Fruit fly (Drosophila melanogaster): ENCODE results near the gene CG7829.

The CG7829 gene

DNA sequence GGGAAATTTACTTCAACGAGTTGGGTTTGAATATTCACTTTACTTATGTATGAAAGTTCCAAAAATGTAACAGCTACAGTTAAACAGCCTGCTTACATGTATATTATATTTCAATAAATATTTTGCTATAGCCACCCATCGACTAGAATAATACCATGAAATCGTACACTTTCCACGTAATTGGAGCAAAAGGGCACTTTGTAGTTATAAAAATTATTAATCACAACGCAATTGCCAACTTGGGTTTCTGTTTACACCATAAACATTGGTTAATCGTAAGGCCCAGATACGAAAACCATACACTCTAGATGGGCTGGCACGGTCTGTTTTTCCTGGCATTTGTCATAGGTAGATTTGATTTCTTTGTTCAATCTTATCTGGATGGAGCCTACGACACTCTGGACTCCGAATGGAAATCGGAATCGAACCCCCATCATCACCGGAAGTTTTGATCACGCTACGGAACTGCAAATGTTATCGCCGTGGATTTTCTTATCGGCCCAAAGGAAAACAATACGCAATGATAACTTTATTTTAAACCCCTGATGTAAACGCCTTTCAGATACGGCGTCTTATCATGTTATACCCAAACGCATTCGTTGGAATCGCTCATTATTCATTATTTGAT, 37.0 kb downstream of the CG7829 start, which contains the start of gene fig (continued):
- TF ChIP-seq eve (GFP tag; optimal IDR thresholded peaks at IDR 0.05): peak in 1 of 2 experiments; percentile 19
- no peak for TF ChIP-seq CG2712 (tag; optimal IDR thresholded peaks at IDR 0.05)
- TF ChIP-seq CG7745 (tag; optimal IDR thresholded peaks at IDR 0.05): no peak
- TF ChIP-seq HLH4C (GFP tag; IDR thresholded peaks at IDR 0.05; ENCODE audit: partially characterized antibody): no peak
- TF ChIP-seq da (GFP tag; optimal IDR thresholded peaks at IDR 0.05): no peak
- no peak for TF ChIP-seq CG7839 (tag; optimal IDR thresholded peaks at IDR 0.05)
- 0 out of 2 replicates have a peak, but pooled peaks have one; percentile 23 for TF ChIP-seq GATAe (GFP tag; conservative IDR thresholded peaks at IDR 0.05)
- no peak for TF ChIP-seq CTCF (GFP tag; optimal IDR thresholded peaks at IDR 0.05)
- TF ChIP-seq CG8290 (GFP tag; optimal IDR thresholded peaks at IDR 0.05): no peak
- peak in 1 of 2 experiments; percentile 19 for TF ChIP-seq CG8290 (tag; optimal IDR thresholded peaks at IDR 0.05)

- TF ChIP-seq fd64A (GFP tag; optimal IDR thresholded peaks at IDR 0.05): no peak
- TF ChIP-seq Pdp1 (GFP tag; optimal IDR thresholded peaks at IDR 0.05): peak in 1 of 2 experiments; percentile 5
- no peak for TF ChIP-seq hth (optimal IDR thresholded peaks at IDR 0.05)
- TF ChIP-seq B-H2 (GFP tag; optimal IDR thresholded peaks at IDR 0.05): no peak
- no peak for TF ChIP-seq sim (GFP tag; IDR thresholded peaks at IDR 0.05)
- no peak for TF ChIP-seq so (GFP tag; IDR thresholded peaks at IDR 0.05)
- TF ChIP-seq Dref (GFP tag; IDR thresholded peaks at IDR 0.05): no peak
- no peak for TF ChIP-seq CG2199 (GFP tag; IDR thresholded peaks at IDR 0.05)
- TF ChIP-seq CG8281 (tag; optimal IDR thresholded peaks at IDR 0.05): no peak
- no peak for TF ChIP-seq zf30C (GFP tag; optimal IDR thresholded peaks at IDR 0.05)
- no peak for TF ChIP-seq CG42726 (GFP tag; IDR thresholded peaks at IDR 0.05; ENCODE audit: partially characterized antibody)
- TF ChIP-seq CG30020 (tag; optimal IDR thresholded peaks at IDR 0.05): no peak
- no peak; the same call in 1 of the 2 replicates for TF ChIP-seq hbn (GFP tag; IDR thresholded peaks at IDR 0.05; ENCODE audit: partially characterized antibody)
- TF ChIP-seq nerfin-1 (tag; optimal IDR thresholded peaks at IDR 0.05): no peak
- no peak for TF ChIP-seq Oaz (GFP tag; IDR thresholded peaks at IDR 0.05)
- TF ChIP-seq CG17186 (GFP tag; optimal IDR thresholded peaks at IDR 0.05): no peak
- no peak for TF ChIP-seq ac (GFP tag; optimal IDR thresholded peaks at IDR 0.05)
- TF ChIP-seq CG17612 (GFP tag; IDR thresholded peaks at IDR 0.05): no peak
- no peak for TF ChIP-seq onecut (GFP tag; IDR thresholded peaks at IDR 0.05)
- no peak for TF ChIP-seq en (GFP tag; optimal IDR thresholded peaks at IDR 0.05)
- TF ChIP-seq CG34422 (GFP tag; IDR thresholded peaks at IDR 0.05): no peak
- TF ChIP-seq otp (GFP tag; IDR thresholded peaks at IDR 0.05): no peak
- no peak for TF ChIP-seq bowl (GFP tag; IDR thresholded peaks at IDR 0.05)
- no peak for TF ChIP-seq twi (tag; optimal IDR thresholded peaks at IDR 0.05)
- TF ChIP-seq CG15269 (tag; optimal IDR thresholded peaks at IDR 0.05): no peak
- no peak for TF ChIP-seq Lpt (GFP tag; optimal IDR thresholded peaks at IDR 0.05)
- no peak for TF ChIP-seq PHDP (tag; optimal IDR thresholded peaks at IDR 0.05)
- TF ChIP-seq Hey (tag; optimal IDR thresholded peaks at IDR 0.05): no peak
- 0 out of 2 replicates have a peak, but pooled peaks have one; percentile 4 for TF ChIP-seq slbo (GFP tag; IDR thresholded peaks at IDR 0.05)
- no peak for TF ChIP-seq usp (GFP tag; optimal IDR thresholded peaks at IDR 0.05)
- no peak for TF ChIP-seq Stat92E (GFP tag; optimal IDR thresholded peaks at IDR 0.05)
- peak; percentile 27 for TF ChIP-seq CG2678 (tag; optimal IDR thresholded peaks at IDR 0.05)
- TF ChIP-seq Chrac-16 (GFP tag; optimal IDR thresholded peaks at IDR 0.05): no peak
- peak; percentile 8 for TF ChIP-seq CG2120 (GFP tag; optimal IDR thresholded peaks at IDR 0.05)
- peak; percentile 48 for TF ChIP-seq CG3281 (GFP tag; optimal IDR thresholded peaks at IDR 0.05)
- TF ChIP-seq CG18599 (GFP tag; optimal IDR thresholded peaks at IDR 0.05): peak; percentile 22
- TF ChIP-seq kni (GFP tag; optimal IDR thresholded peaks at IDR 0.05): no peak
- peak; percentile 31 for TF ChIP-seq cwo (GFP tag; optimal IDR thresholded peaks at IDR 0.05)
- TF ChIP-seq chinmo (GFP tag; IDR thresholded peaks at IDR 0.05; ENCODE audit: partially characterized antibody): no peak
- TF ChIP-seq CG9876 (GFP tag; optimal IDR thresholded peaks at IDR 0.05): no peak
- peak; percentile 16; the same call in 1 of the 3 replicates for TF ChIP-seq CG11695 (GFP tag; IDR thresholded peaks at IDR 0.05)
Observed at dm6 chr3R:29778985-29779298, 38.6 kb downstream of the CG7829 start.

All from whole organism, embryonic.